Worm (Caenorhabditis elegans) whole organism, L4/young adult: ENCODE measurements around the gene nlp-78.

Experiments
- W03F9.2 ChIP-seq: fragments of 150-350 bp; optimal IDR thresholded peaks from 2 replicates; lab custom pipeline; 2014; ENCODE audit warnings: missing biosample characterization, missing genetic modification characterization
- dao-5 ChIP-seq: sonication (generic microtip); optimal IDR thresholded peaks from 2 replicates; lab custom pipeline; 2016; ENCODE audit warnings: missing genotype, missing genetic modification characterization, moderate library complexity, missing compliant biosample characterization
- him-1 ChIP-seq: sonication (generic microtip); optimal IDR thresholded peaks from 2 replicates; lab custom pipeline; 2016; ENCODE audit warnings: missing genotype, missing genetic modification reagents, missing genetic modification characterization, missing compliant biosample characterization

The nlp-78 gene

DNA sequence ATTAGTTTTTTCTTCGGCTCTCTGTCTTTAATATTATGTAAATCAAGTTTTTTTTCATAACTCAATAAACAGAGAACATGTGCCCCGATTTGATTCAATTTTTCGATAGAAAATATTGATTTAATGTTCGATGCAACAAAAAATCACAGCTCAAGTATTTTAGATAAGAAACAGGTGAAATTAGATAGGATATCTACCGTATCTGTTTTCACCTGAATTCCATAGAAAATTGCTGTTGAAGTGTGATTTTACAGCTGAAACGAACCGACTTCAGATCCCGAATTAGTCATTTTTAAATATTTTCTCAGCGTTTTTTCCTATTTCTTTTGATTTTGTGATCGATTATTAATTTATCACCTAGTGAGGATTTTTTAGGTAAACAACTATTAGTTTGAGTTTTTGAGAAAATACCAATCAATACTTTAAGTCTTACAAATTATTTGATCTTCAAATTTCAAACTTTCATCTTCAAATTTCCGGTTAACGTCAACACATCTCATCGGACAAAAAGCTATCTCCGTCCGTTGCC lies 3.3 kb downstream of the nlp-78 start, which contains the start of gene Y9C2UA.1:
TSS of gene Y9C2UA.1 (plus strand) at position 479 of the 529 bp plus-strand sequence.
- TF ChIP-seq dao-5 (tag; lab: Kevin White, UChicago), result no peak

DNA sequence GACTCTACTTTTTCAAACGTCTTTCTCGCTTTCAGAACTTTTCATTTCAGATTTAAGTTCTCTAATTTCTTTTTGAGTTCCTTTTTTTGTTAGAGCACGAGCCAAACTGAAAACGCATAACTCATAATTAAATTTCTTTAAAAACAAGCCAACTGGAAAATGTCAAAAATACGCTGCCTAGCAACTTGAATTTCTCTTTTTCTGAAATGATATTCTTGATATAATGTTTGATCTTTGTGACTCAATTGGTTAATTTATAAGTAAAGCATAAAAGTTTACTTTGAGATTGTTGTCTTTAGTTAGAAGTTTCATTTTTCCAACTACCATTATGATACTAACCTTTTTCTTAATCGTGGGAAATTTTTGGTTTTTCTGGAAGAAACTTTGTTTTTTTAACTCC lies 5.1 kb downstream of the nlp-78 start:
- TF ChIP-seq him-1 (tag; lab: Kevin White, UChicago), result no peak
- no peak for TF ChIP-seq W03F9.2
- TF ChIP-seq dao-5 (tag; lab: Kevin White, UChicago), result no peak

DNA sequence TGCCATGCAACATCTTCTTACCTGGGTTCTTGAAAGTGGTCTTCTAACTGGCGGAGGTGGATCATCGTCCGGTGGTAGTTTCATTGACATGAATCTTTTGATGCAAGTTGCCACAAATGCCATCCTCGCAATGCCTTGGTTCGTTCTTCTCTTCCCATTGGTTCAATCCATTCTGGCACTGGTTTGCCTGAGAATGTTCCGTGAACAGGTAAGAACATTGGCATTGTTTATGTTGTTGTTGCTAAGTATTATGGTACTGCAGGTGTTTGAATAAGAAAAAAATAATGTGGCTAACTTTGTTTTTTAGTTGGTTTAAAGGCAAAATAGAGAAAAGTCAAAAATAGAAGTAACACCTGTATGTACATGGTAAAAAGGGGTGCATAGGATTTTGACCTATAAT lies 7.8 kb downstream of the nlp-78 start:
- TF ChIP-seq dao-5 (tag; lab: Kevin White, UChicago) (no peak), W03F9.2 (no peak), him-1 (tag; lab: Kevin White, UChicago) (no peak)

DNA sequence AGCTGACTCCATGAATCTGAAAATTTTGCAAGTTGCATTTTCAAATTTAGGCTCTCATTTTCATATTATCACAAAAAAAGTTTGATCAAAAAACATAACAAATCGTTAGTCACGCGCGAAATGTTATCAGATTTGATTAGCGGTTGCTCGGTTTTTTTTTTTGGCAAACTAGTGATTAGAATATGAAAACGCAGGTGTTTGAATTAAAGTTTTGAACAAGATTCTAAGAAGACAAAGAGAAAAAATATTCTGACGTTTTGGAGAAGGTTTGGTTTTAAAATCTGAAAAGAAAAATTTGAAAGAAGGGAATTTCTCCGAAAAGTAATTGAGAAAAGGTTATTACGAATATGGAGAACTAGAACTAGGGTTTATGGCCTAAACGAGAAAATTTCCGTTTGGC lies 8.4 kb downstream of the nlp-78 start:
- no peak for TF ChIP-seq dao-5 (tag; lab: Kevin White, UChicago)
- TF ChIP-seq him-1 (tag; lab: Kevin White, UChicago), result no peak
- TF ChIP-seq W03F9.2, result no peak

DNA sequence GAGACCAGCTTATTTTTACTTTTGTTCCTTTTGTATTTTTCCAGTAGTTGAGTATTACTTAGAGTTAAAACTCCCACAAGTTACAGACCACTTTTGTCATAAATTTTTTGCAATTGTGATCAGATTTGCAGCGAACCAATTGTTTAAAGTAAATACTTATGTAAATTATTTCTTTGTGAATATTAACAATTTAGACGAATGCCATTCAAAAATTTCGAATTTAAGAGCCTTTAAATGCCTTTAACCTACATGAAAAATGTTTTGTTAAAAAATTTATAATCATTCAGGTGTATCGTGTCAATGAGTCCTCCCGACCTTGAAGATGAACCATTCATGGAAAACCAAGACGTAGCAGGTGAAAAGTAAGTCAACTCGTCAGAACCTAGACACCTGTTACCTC lies 10.0 kb downstream of the nlp-78 start, which contains the start of gene W07A12.4:
TSS of gene W07A12.4 (plus strand) at position 301 of the 400 bp plus-strand sequence.
- TF ChIP-seq dao-5 (tag; lab: Kevin White, UChicago) (no peak), him-1 (tag; lab: Kevin White, UChicago) (no peak), W03F9.2 (no peak)

DNA sequence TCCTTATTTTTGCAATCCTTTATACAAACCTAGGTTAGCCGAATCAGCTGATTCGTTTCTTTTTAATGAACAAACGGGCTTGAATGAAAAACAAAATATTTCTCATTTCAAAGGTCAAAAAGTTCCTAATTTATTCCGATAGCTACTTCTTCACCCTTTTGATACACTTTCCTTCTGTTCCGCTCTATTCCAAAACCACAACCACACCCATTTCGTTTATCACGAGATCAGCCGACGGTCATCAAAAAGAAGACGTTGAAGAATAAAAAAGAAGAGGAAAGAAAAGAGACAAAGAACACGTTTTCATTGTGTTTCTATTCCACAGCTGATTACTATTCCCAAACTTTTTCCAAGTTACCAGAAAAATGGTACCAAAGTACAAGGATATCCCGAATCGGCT lies 12.1 kb downstream of the nlp-78 start:
- TF ChIP-seq him-1 (tag; lab: Kevin White, UChicago) (no peak), W03F9.2 (no peak), dao-5 (tag; lab: Kevin White, UChicago) (no peak)

DNA sequence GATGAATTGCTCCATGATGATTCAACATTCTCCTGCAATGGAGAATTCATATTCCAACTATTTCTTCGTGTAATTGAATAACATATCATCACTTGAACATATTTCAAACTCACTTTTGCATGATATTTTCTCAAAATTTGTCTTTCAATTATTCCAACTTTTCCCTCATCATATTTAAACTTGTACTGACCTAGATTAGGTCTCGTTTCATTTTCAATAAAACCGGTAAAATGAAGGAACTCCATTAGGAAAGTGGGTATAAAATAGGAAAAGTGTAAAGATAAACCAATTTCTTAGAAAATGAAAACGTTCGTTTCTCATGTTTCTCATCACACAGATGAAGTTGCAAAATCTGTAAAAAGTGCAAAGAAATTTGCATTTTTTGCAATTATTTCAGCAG lies 16.3 kb downstream of the nlp-78 start, which contains the start of gene col-78:
TSS of gene col-78 (plus strand) at position 301 of the 400 bp plus-strand sequence.
- TF ChIP-seq dao-5 (tag; lab: Kevin White, UChicago) (no peak), W03F9.2 (no peak), him-1 (tag; lab: Kevin White, UChicago) (no peak)

DNA sequence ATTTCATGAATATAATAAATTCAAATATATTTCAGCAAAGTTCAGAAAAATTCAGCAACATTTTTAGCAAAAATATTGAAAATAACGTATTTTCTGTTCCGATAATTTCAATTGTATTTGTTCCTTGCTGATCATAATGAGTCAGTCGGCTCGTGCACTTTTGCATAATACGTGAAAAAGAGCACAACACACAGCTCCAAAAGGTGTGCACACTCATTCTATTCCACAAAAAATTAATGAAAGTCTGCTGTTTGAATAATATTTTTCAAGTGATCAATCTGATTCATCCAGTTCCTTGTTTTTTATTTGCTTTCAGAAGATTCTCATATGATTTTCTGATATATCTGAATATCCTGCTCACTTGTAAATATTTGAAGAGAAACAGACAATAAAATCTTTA lies 18.4 kb downstream of the nlp-78 start:
- TF ChIP-seq W03F9.2 (no peak), him-1 (tag; lab: Kevin White, UChicago) (no peak), dao-5 (tag; lab: Kevin White, UChicago) (no peak)

DNA sequence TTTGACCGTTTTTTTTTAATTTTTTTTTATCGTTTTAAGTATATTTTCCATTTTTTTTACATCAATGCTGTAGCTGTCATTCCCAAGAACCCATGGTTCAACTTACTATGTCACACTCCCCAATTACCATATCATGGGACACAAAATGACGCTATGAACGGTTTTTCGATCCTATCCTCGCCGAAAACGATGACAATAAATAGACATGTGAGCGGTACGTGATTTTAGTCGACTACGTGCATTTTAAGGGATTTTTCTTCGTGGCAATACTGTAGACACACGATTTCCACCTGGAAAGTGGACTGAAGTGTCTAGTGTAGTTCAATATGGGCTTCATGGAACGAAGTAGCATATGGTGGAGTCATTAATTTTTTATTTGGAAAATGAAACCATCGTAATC lies 20.3 kb downstream of the nlp-78 start:
- no peak for TF ChIP-seq him-1 (tag; lab: Kevin White, UChicago)
- no peak for TF ChIP-seq W03F9.2
- TF ChIP-seq dao-5 (tag; lab: Kevin White, UChicago), result no peak

DNA sequence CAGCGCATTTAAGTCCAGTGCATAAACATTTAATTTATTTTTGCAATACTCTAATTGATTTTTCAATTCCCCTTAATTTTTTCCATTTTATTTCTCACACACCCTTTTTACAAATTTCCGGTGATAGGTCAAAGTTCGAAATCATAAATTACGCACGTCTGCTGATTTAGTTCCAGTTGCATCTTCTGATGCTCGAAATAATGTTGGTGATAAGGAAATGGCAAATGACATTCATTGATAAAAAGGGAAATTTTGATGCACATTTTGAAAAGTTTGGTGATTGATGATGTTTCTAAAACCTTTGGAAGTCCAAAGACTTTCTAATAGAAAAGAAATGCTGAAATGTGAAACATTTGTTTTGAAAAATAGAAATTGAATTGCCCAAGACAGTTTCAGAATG lies 21.1 kb downstream of the nlp-78 start:
- no peak for TF ChIP-seq him-1 (tag; lab: Kevin White, UChicago)
- no peak for TF ChIP-seq dao-5 (tag; lab: Kevin White, UChicago)
- no peak for TF ChIP-seq W03F9.2

DNA sequence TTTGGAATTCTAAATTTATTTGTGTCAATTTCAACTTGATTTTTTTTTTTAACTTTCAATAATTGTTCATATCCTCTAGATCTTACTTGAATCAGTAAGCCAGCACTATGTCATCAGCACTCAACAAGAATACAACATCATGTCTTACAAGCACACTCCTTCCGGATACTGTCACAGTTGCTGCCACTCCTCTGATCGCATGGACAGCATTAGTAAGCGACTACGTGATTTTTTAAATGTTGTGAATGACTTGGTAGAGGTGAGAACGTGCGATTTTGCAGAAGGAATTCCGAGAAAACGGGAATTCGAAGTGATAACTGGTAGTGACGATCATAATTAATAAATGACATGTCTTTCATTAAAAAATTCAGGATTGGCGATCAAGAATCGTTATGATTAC lies 22.1 kb downstream of the nlp-78 start, which contains the start of gene oac-54:
TSS of gene oac-54 (plus strand) at position 83 of the 400 bp plus-strand sequence.
- TF ChIP-seq him-1 (tag; lab: Kevin White, UChicago) (no peak), W03F9.2 (no peak), dao-5 (tag; lab: Kevin White, UChicago) (no peak)

DNA sequence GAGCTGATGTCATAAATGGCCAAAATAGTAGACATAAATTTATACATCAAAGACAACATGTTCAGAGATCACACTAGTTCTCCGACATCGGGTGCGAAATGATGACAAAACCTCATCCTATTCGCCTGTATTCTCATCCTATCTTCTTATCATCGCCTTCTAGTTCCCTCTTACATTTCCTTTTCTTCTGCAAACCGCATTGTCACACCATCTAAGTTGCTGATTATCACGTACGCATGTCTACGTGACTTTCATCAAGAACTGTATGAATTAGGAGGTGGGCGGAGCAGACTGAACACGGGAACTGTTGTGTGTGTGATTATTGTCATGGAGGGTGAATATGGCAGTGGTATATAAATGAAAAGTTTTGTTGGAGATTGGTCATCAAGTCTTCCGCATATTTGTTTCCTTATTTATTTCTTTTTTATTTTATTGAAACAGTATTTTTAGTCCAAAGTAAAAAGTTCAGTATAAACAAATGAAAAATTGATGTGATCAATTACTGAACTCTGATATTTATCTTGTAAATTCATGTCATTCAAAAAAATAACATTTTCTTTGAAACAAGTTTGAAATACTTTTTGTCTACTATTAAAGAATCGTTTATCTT lies 24.3 kb downstream of the nlp-78 start:
- TF ChIP-seq him-1 (tag; lab: Kevin White, UChicago) (no peak), W03F9.2 (no peak), dao-5 (tag; lab: Kevin White, UChicago) (no peak)

DNA sequence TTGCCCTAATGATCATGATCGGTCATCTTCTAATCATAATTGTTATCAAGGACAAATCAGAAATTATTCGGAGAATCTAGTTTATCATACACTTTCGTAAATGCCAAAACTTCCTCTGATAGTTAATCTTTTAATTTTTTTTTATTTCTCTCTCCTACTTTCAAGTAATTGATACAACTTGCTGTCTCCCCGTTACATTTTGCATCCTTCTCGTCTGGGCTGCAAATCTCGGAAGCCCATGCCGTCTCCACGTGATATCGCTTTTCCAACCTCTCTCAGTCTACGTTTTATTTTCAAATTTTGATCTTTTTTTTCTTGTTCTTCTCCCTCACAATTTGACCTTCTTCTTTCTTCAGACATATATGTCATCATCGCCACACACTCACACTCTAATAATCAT lies 25.0 kb downstream of the nlp-78 start, which contains the start of gene rhy-1:
TSS of gene rhy-1 (plus strand) at position 357 of the 400 bp plus-strand sequence.
- no peak for TF ChIP-seq W03F9.2

DNA sequence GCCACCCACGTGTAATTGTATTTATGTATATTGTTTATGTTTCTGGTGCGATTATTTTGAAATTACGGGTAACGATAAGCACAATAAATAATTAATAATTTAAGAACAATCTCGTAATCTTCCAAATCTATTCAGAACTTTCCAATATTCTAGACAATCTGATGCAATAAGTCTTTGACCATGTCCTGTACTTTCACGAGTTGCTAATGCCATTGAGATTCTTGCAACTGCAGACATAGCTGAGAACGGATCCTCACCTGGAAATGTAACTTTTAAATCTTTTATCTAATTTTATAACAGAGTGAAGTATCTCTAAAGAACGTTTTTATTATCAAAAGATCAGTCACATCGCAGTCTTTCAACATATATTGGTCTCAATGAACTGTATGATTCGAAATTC lies 27.4 kb downstream of the nlp-78 start:
- TF ChIP-seq dao-5 (tag; lab: Kevin White, UChicago), result no peak
- TF ChIP-seq him-1 (tag; lab: Kevin White, UChicago), result no peak
- no peak for TF ChIP-seq W03F9.2
